Worm (Caenorhabditis elegans): Measurements from ENCODE around the gene hecd-1.
A peak's percentile ranks its signal among the peaks of the same experiment; 100 is the strongest.

hecd-1 gene

ce11 chrIV:7149020-7149601 lies 4.6 kb upstream of the hecd-1 start, which contains the start of gene C34D4.4:
TSS of gene C34D4.4 (plus strand) at chrIV:7149361.
- TF ChIP-seq F13C5.2 (tag; optimal IDR thresholded peaks at IDR 0.05) (no peak), hmg-4 (GFP tag; optimal IDR thresholded peaks at IDR 0.05) (peak; percentile 14), hnd-1 (tag; optimal IDR thresholded peaks at IDR 0.05) (no peak), ama-1 (optimal IDR thresholded peaks at IDR 0.05) (no peak), hmbx-1 (tag; optimal IDR thresholded peaks at IDR 0.05) (no peak)

ce11 chrIV:7147722-7148121 lies 3.2 kb upstream of the hecd-1 start:
- TF ChIP-seq pes-1 (GFP tag; IDR thresholded peaks at IDR 0.05) (no peak), hmg-4 (GFP tag; optimal IDR thresholded peaks at IDR 0.05) (no peak), F13C5.2 (tag; optimal IDR thresholded peaks at IDR 0.05) (no peak), ceh-13 (GFP tag; optimal IDR thresholded peaks at IDR 0.05) (no peak), ama-1 (optimal IDR thresholded peaks at IDR 0.05) (no peak), flt-1 (GFP tag; IDR thresholded peaks at IDR 0.05) (no peak), aly-1 (tag; optimal IDR thresholded peaks at IDR 0.05) (no peak), ets-7 (tag; optimal IDR thresholded peaks at IDR 0.05) (no peak), scrt-1 (GFP tag; IDR thresholded peaks at IDR 0.05) (no peak), hnd-1 (tag; optimal IDR thresholded peaks at IDR 0.05) (no peak), B0310.2 (tag; optimal IDR thresholded peaks at IDR 0.05) (no peak), tbx-37 (GFP tag; conservative IDR thresholded peaks at IDR 0.05) (no peak), hmbx-1 (tag; optimal IDR thresholded peaks at IDR 0.05) (no peak), sea-1 (GFP tag; conservative IDR thresholded peaks at IDR 0.05) (no peak), tbx-11 (GFP tag; IDR thresholded peaks at IDR 0.05) (no peak), tra-4 (tag; optimal IDR thresholded peaks at IDR 0.05) (no peak), ceh-36 (tag; optimal IDR thresholded peaks at IDR 0.05) (no peak)

- no peak for TF ChIP-seq tbx-11 (GFP tag; IDR thresholded peaks at IDR 0.05)
- TF ChIP-seq tra-4 (tag; optimal IDR thresholded peaks at IDR 0.05), result no peak
- TF ChIP-seq ets-7 (tag; optimal IDR thresholded peaks at IDR 0.05), result no peak
- TF ChIP-seq F13C5.2 (tag; optimal IDR thresholded peaks at IDR 0.05), result no peak
- TF ChIP-seq flt-1 (GFP tag; IDR thresholded peaks at IDR 0.05), result no peak
- TF ChIP-seq ceh-13 (GFP tag; optimal IDR thresholded peaks at IDR 0.05), result no peak
- no peak for TF ChIP-seq ceh-36 (tag; optimal IDR thresholded peaks at IDR 0.05)
- TF ChIP-seq scrt-1 (GFP tag; IDR thresholded peaks at IDR 0.05), result no peak
- TF ChIP-seq aly-1 (tag; optimal IDR thresholded peaks at IDR 0.05), result no peak
- no peak for TF ChIP-seq pes-1 (GFP tag; IDR thresholded peaks at IDR 0.05)
- no peak for TF ChIP-seq hmg-4 (GFP tag; optimal IDR thresholded peaks at IDR 0.05)
- TF ChIP-seq hmbx-1 (tag; optimal IDR thresholded peaks at IDR 0.05), result no peak
- TF ChIP-seq ama-1 (optimal IDR thresholded peaks at IDR 0.05), result no peak
Measured at ce11 chrIV:7139143-7139542, 5.4 kb downstream of the hecd-1 start.

ce11 chrIV:7133983-7134382 lies 10.5 kb downstream of the hecd-1 start, which contains the start of gene mutd-1:
TSS of gene mutd-1 (minus strand) at chrIV:7134083.
- TF ChIP-seq F13C5.2 (tag; optimal IDR thresholded peaks at IDR 0.05) (no peak), hmbx-1 (tag; optimal IDR thresholded peaks at IDR 0.05) (no peak), tbx-11 (GFP tag; IDR thresholded peaks at IDR 0.05) (no peak), ama-1 (optimal IDR thresholded peaks at IDR 0.05) (no peak), ets-7 (tag; optimal IDR thresholded peaks at IDR 0.05) (no peak), hnd-1 (tag; optimal IDR thresholded peaks at IDR 0.05) (no peak), pes-1 (GFP tag; IDR thresholded peaks at IDR 0.05) (no peak), tbx-37 (GFP tag; conservative IDR thresholded peaks at IDR 0.05) (no peak), scrt-1 (GFP tag; IDR thresholded peaks at IDR 0.05) (no peak), B0310.2 (tag; optimal IDR thresholded peaks at IDR 0.05) (no peak), tra-4 (tag; optimal IDR thresholded peaks at IDR 0.05) (no peak), ceh-13 (GFP tag; optimal IDR thresholded peaks at IDR 0.05) (no peak), flt-1 (GFP tag; IDR thresholded peaks at IDR 0.05) (no peak), aly-1 (tag; optimal IDR thresholded peaks at IDR 0.05) (no peak), sea-1 (GFP tag; conservative IDR thresholded peaks at IDR 0.05) (no peak)

ce11 chrIV:7133140-7133539 lies 11.4 kb downstream of the hecd-1 start, which contains the start of gene cyn-12:
TSS of gene cyn-12 (minus strand) at chrIV:7133217.
- TF ChIP-seq F13C5.2 (tag; optimal IDR thresholded peaks at IDR 0.05) (no peak), B0310.2 (tag; optimal IDR thresholded peaks at IDR 0.05) (no peak), tbx-37 (GFP tag; conservative IDR thresholded peaks at IDR 0.05) (0 out of 2 replicates have a peak, but pooled peaks have one; percentile 14), tra-4 (tag; optimal IDR thresholded peaks at IDR 0.05) (no peak)

ce11 chrIV:7131780-7132179 lies 12.7 kb downstream of the hecd-1 start, which contains the start of gene grsp-3:
TSS of gene grsp-3 (minus strand) at chrIV:7131928.
- no peak for TF ChIP-seq hmbx-1 (tag; optimal IDR thresholded peaks at IDR 0.05)
- TF ChIP-seq scrt-1 (GFP tag; IDR thresholded peaks at IDR 0.05), result no peak
- TF ChIP-seq ets-7 (tag; optimal IDR thresholded peaks at IDR 0.05), result no peak
- no peak for TF ChIP-seq tbx-37 (GFP tag; conservative IDR thresholded peaks at IDR 0.05)
- no peak for TF ChIP-seq tra-4 (tag; optimal IDR thresholded peaks at IDR 0.05)
- no peak for TF ChIP-seq aly-1 (tag; optimal IDR thresholded peaks at IDR 0.05)
- TF ChIP-seq F13C5.2 (tag; optimal IDR thresholded peaks at IDR 0.05), result no peak
- TF ChIP-seq flt-1 (GFP tag; IDR thresholded peaks at IDR 0.05), result no peak
- no peak for TF ChIP-seq pes-1 (GFP tag; IDR thresholded peaks at IDR 0.05)
- TF ChIP-seq ama-1 (optimal IDR thresholded peaks at IDR 0.05), result no peak
- no peak for TF ChIP-seq ceh-13 (GFP tag; optimal IDR thresholded peaks at IDR 0.05)
- TF ChIP-seq tbx-11 (GFP tag; IDR thresholded peaks at IDR 0.05), result no peak
- TF ChIP-seq B0310.2 (tag; optimal IDR thresholded peaks at IDR 0.05), result no peak
- no peak for TF ChIP-seq hnd-1 (tag; optimal IDR thresholded peaks at IDR 0.05)
- TF ChIP-seq ceh-36 (tag; optimal IDR thresholded peaks at IDR 0.05), result no peak
- TF ChIP-seq sea-1 (GFP tag; conservative IDR thresholded peaks at IDR 0.05), result no peak
- TF ChIP-seq hmg-4 (GFP tag; optimal IDR thresholded peaks at IDR 0.05), result no peak

ce11 chrIV:7121313-7122055 lies 23.0 kb downstream of the hecd-1 start, which contains the start of the genes C34D4.10 and str-48:
TSS of gene C34D4.10 (minus strand) at chrIV:7121413.
TSS of gene str-48 (plus strand) at chrIV:7122005.
- TF ChIP-seq ets-7 (tag; optimal IDR thresholded peaks at IDR 0.05) (no peak), ama-1 (optimal IDR thresholded peaks at IDR 0.05) (no peak), scrt-1 (GFP tag; IDR thresholded peaks at IDR 0.05) (no peak), ceh-13 (GFP tag; optimal IDR thresholded peaks at IDR 0.05) (no peak), tbx-11 (GFP tag; IDR thresholded peaks at IDR 0.05) (no peak), hmbx-1 (tag; optimal IDR thresholded peaks at IDR 0.05) (no peak), ceh-36 (tag; optimal IDR thresholded peaks at IDR 0.05) (no peak), F13C5.2 (tag; optimal IDR thresholded peaks at IDR 0.05) (no peak), pes-1 (GFP tag; IDR thresholded peaks at IDR 0.05) (no peak), tra-4 (tag; optimal IDR thresholded peaks at IDR 0.05) (no peak), hnd-1 (tag; optimal IDR thresholded peaks at IDR 0.05) (no peak), flt-1 (GFP tag; IDR thresholded peaks at IDR 0.05) (no peak), aly-1 (tag; optimal IDR thresholded peaks at IDR 0.05) (no peak), hmg-4 (GFP tag; optimal IDR thresholded peaks at IDR 0.05) (no peak), sea-1 (GFP tag; conservative IDR thresholded peaks at IDR 0.05) (no peak)

Measured in whole organism, early embryonic.